Fruit fly (Drosophila melanogaster) whole organism, embryonic: ENCODE data around the gene Sam-S.
A peak's percentile ranks its signal among the peaks of the same experiment; 100 is the strongest.

Experiments used
- Aef1 ChIP-seq: fragments of 200-800 bp; sonication (Bioruptor generic); IDR thresholded peaks from 3 replicates; pipeline ENCODE4 v1.3.6; 2022; ENCODE audit warnings: missing biosample characterization, missing genetic modification characterization
- B-H2 ChIP-seq: fragments of 200-800 bp; sonication (Bioruptor generic); optimal IDR thresholded peaks from 2 replicates; lab custom pipeline; 2018; ENCODE audit warnings: missing biosample characterization, mild to moderate bottlenecking, missing genetic modification characterization
- BEAF-32 ChIP-seq: fragments of 200-800 bp; sonication (Bioruptor generic); optimal IDR thresholded peaks from 3 replicates; lab custom pipeline; 2017; ENCODE audit warnings: missing biosample characterization, missing genetic modification characterization, mild to moderate bottlenecking, moderate library complexity, missing genetic modification reagents
- Bgb ChIP-seq: fragments of 200-800 bp; sonication (Bioruptor generic); IDR thresholded peaks from 2 replicates; pipeline ENCODE4 v1.3.6; 2022; ENCODE audit warnings: missing biosample characterization, missing genetic modification characterization; ENCODE audit not compliant: partially characterized antibody
- CG10267 ChIP-seq: fragments of 200-800 bp; sonication (Bioruptor generic); optimal IDR thresholded peaks from 2 replicates; lab custom pipeline; 2018; ENCODE audit warnings: missing biosample characterization, mild to moderate bottlenecking, missing genetic modification characterization, moderate library complexity
- CG10979 ChIP-seq: fragments of 200-800 bp; sonication (Bioruptor generic); optimal IDR thresholded peaks from 2 replicates; lab custom pipeline; 2018; ENCODE audit warnings: missing biosample characterization, mild to moderate bottlenecking, missing genetic modification characterization, moderate library complexity
- CG12391 ChIP-seq: fragments of 200-800 bp; sonication (Bioruptor generic); optimal IDR thresholded peaks from 3 replicates; lab custom pipeline; 2018; ENCODE audit warnings: missing biosample characterization, mild to moderate bottlenecking, missing genetic modification characterization, moderate library complexity
- CG12659 ChIP-seq: fragments of 200-800 bp; sonication (Bioruptor generic); optimal IDR thresholded peaks from 3 replicates; lab custom pipeline; 2017; ENCODE audit warnings: mild to moderate bottlenecking, missing biosample characterization, missing genetic modification reagents, missing genetic modification characterization
- CG14710 ChIP-seq: fragments of 200-800 bp; sonication (Bioruptor generic); optimal IDR thresholded peaks from 3 replicates; lab custom pipeline; 2019; ENCODE audit warnings: missing biosample characterization, mild to moderate bottlenecking, missing genetic modification characterization, moderate library complexity
- CG17829 ChIP-seq: fragments of 200-800 bp; optimal IDR thresholded peaks from 2 replicates; lab custom pipeline; 2019; ENCODE audit warnings: missing biosample characterization, mild to moderate bottlenecking, missing genetic modification characterization, moderate library complexity
- CG18476 ChIP-seq: fragments of 200-800 bp; sonication (Bioruptor generic); optimal IDR thresholded peaks from 2 replicates; lab custom pipeline; 2016; ENCODE audit warnings: missing biosample characterization, mild to moderate bottlenecking, missing genetic modification characterization
- CG2116 ChIP-seq: fragments of 200-800 bp; sonication (Bioruptor generic); optimal IDR thresholded peaks from 3 replicates; lab custom pipeline; 2018; ENCODE audit warnings: missing biosample characterization, mild to moderate bottlenecking, missing genetic modification characterization
- CG2202 ChIP-seq: fragments of 200-800 bp; sonication (Bioruptor generic); optimal IDR thresholded peaks from 2 replicates; lab custom pipeline; 2018; ENCODE audit warnings: missing biosample characterization, mild to moderate bottlenecking, missing genetic modification characterization
- CG5180 ChIP-seq: fragments of 200-800 bp; sonication (Bioruptor generic); optimal IDR thresholded peaks from 3 replicates; lab custom pipeline; 2017; ENCODE audit warnings: missing biosample characterization, missing genetic modification characterization, mild to moderate bottlenecking, moderate library complexity, missing genetic modification reagents
- CG7372 ChIP-seq: fragments of 200-800 bp; sonication (Bioruptor generic); IDR thresholded peaks from 2 replicates; pipeline ENCODE4 v1.3.6; 2022; ENCODE audit warnings: missing biosample characterization, missing genetic modification characterization
- CG7928 ChIP-seq: fragments of 200-800 bp; sonication (Bioruptor generic); optimal IDR thresholded peaks from 2 replicates; lab custom pipeline; 2017; ENCODE audit warnings: missing biosample characterization, mild to moderate bottlenecking, missing genetic modification characterization
- CG7963 ChIP-seq: fragments of 200-800 bp; sonication (Bioruptor generic); IDR thresholded peaks from 3 replicates; pipeline ENCODE4 v1.3.6; 2022; ENCODE audit warnings: missing biosample characterization, missing genetic modification characterization; ENCODE audit not compliant: partially characterized antibody
- CG7987 ChIP-seq: fragments of 200-800 bp; sonication (Bioruptor generic); optimal IDR thresholded peaks from 2 replicates; lab custom pipeline; 2018; ENCODE audit warnings: missing biosample characterization, mild to moderate bottlenecking, missing genetic modification characterization, moderate library complexity
- CG9609 ChIP-seq: fragments of 200-800 bp; sonication (Bioruptor generic); optimal IDR thresholded peaks from 3 replicates; lab custom pipeline; 2016; ENCODE audit warnings: missing biosample characterization, missing genetic modification characterization
- CG9932 ChIP-seq: fragments of 200-800 bp; sonication (Bioruptor generic); IDR thresholded peaks from 2 replicates; pipeline ENCODE4 v1.3.6; 2022; ENCODE audit warnings: missing biosample characterization, missing genetic modification characterization
- Dbx ChIP-seq: fragments of 200-800 bp; sonication (Bioruptor generic); IDR thresholded peaks from 3 replicates; pipeline ENCODE4 v1.3.6; 2022; ENCODE audit warnings: missing biosample characterization, missing genetic modification characterization
- Doc3 ChIP-seq: fragments of 200-800 bp; sonication (Bioruptor generic); IDR thresholded peaks from 3 replicates; pipeline ENCODE4 v1.3.6; 2022; ENCODE audit warnings: missing biosample characterization, missing genetic modification characterization; ENCODE audit not compliant: partially characterized antibody
- Dp ChIP-seq: fragments of 200-800 bp; sonication (Bioruptor generic); optimal IDR thresholded peaks from 2 replicates; lab custom pipeline; 2018; ENCODE audit warnings: missing biosample characterization, mild to moderate bottlenecking, missing genetic modification characterization, moderate library complexity
- Dref ChIP-seq: fragments of 200-800 bp; sonication (Bioruptor generic); IDR thresholded peaks from 2 replicates; pipeline ENCODE4 v1.3.6; 2022; ENCODE audit warnings: missing biosample characterization, missing genetic modification characterization
- Drgx ChIP-seq: fragments of 200-800 bp; sonication (Bioruptor generic); IDR thresholded peaks from 2 replicates; pipeline ENCODE4 v1.3.6; 2022; ENCODE audit warnings: missing biosample characterization, missing genetic modification characterization
- Eip74EF ChIP-seq, 2 experiments: fragments of 200-800 bp in 1 of 2; fragments of >200 bp in 1 of 2; sonication (Bioruptor generic) in 1 of 2; optimal IDR thresholded peaks; 2 replicates each; lab custom pipeline; 2017 to 2019; ENCODE audit warnings: missing biosample characterization in 2 of 2, missing genetic modification characterization in 2 of 2, mild to moderate bottlenecking in 1 of 2, moderate library complexity in 1 of 2
- Ets97D ChIP-seq: fragments of 200-800 bp; sonication (Bioruptor generic); optimal IDR thresholded peaks from 3 replicates; lab custom pipeline; 2016; ENCODE audit warnings: missing biosample characterization, missing genetic modification characterization
- Fer1 ChIP-seq: fragments of 200-800 bp; sonication (Bioruptor generic); optimal IDR thresholded peaks from 2 replicates; lab custom pipeline; 2017; ENCODE audit warnings: missing biosample characterization, mild to moderate bottlenecking, missing genetic modification characterization
- Fer2 ChIP-seq: fragments of 200-800 bp; sonication (Bioruptor generic); optimal IDR thresholded peaks from 2 replicates; lab custom pipeline; 2018; ENCODE audit warnings: missing biosample characterization, mild to moderate bottlenecking, missing genetic modification characterization, moderate library complexity
- HLH4C ChIP-seq: fragments of 200-800 bp; sonication (Bioruptor generic); IDR thresholded peaks from 3 replicates; pipeline ENCODE4 v1.3.6; 2022; ENCODE audit warnings: missing biosample characterization, missing genetic modification characterization; ENCODE audit not compliant: partially characterized antibody
- HLHmδ ChIP-seq: fragments of 200-800 bp; sonication (Bioruptor generic); optimal IDR thresholded peaks from 2 replicates; lab custom pipeline; 2018; ENCODE audit warnings: missing biosample characterization, mild to moderate bottlenecking, missing genetic modification characterization, moderate library complexity
- Lhr ChIP-seq: fragments of 200-800 bp; sonication (Bioruptor generic); optimal IDR thresholded peaks from 3 replicates; lab custom pipeline; 2017; ENCODE audit warnings: mild to moderate bottlenecking, missing biosample characterization, missing genetic modification reagents, missing genetic modification characterization
- MBD-R2 ChIP-seq: fragments of 200-800 bp; sonication (Bioruptor generic); IDR thresholded peaks from 2 replicates; pipeline ENCODE4 v1.3.6; 2022; ENCODE audit warnings: missing biosample characterization, missing genetic modification characterization
- Myb ChIP-seq: fragments of 200-800 bp; sonication (Bioruptor generic); optimal IDR thresholded peaks from 2 replicates; lab custom pipeline; 2016; ENCODE audit warnings: missing biosample characterization, missing genetic modification characterization
- Rfx ChIP-seq: fragments of 200-800 bp; sonication (Bioruptor generic); IDR thresholded peaks from 2 replicates; pipeline ENCODE4 v1.3.6; 2022; ENCODE audit warnings: missing biosample characterization, missing genetic modification characterization
- Sry-δ ChIP-seq: fragments of 200-800 bp; sonication (Bioruptor generic); optimal IDR thresholded peaks from 2 replicates; lab custom pipeline; 2016; ENCODE audit warnings: missing biosample characterization, missing genetic modification characterization
- TFAM ChIP-seq: fragments of 200-800 bp; sonication (Bioruptor generic); optimal IDR thresholded peaks from 2 replicates; lab custom pipeline; 2017; ENCODE audit warnings: missing biosample characterization, missing genetic modification characterization, inconsistent platforms
- aop ChIP-seq: fragments of 200-800 bp; sonication (Bioruptor generic); IDR thresholded peaks from 2 replicates; pipeline ENCODE4 v1.3.6; 2022; ENCODE audit warnings: missing biosample characterization, missing genetic modification characterization
- chinmo ChIP-seq: fragments of 200-800 bp; sonication (Bioruptor generic); IDR thresholded peaks from 4 replicates; pipeline ENCODE4 v1.3.6; 2022; ENCODE audit warnings: missing biosample characterization, missing genetic modification characterization; ENCODE audit not compliant: partially characterized antibody
- dati ChIP-seq: fragments of 200-800 bp; sonication (Bioruptor generic); IDR thresholded peaks from 2 replicates; pipeline ENCODE4 v1.3.6; 2022; ENCODE audit warnings: missing biosample characterization, missing genetic modification characterization
- grau ChIP-seq: fragments of 200-800 bp; optimal IDR thresholded peaks from 3 replicates; lab custom pipeline; 2019; ENCODE audit warnings: missing biosample characterization, mild to moderate bottlenecking, missing genetic modification characterization, moderate library complexity
- grn ChIP-seq: fragments of 200-800 bp; sonication (Bioruptor generic); optimal IDR thresholded peaks from 3 replicates; lab custom pipeline; 2017; ENCODE audit warnings: missing biosample characterization, missing genetic modification characterization
- h ChIP-seq: fragments of >200 bp; optimal IDR thresholded peaks from 2 replicates; lab custom pipeline; 2017
- hb ChIP-seq: fragments of 200-800 bp; sonication (Bioruptor generic); IDR thresholded peaks from 3 replicates; pipeline ENCODE4 v1.3.6; 2022; ENCODE audit warnings: missing biosample characterization, missing genetic modification characterization; ENCODE audit not compliant: partially characterized antibody
- hbn ChIP-seq: fragments of 200-800 bp; sonication (Bioruptor generic); IDR thresholded peaks from 2 replicates; pipeline ENCODE4 v1.3.6; 2022; ENCODE audit warnings: missing biosample characterization, missing genetic modification characterization; ENCODE audit not compliant: partially characterized antibody
- ind ChIP-seq: fragments of 200-800 bp; sonication (Bioruptor generic); optimal IDR thresholded peaks from 3 replicates; lab custom pipeline; 2016; ENCODE audit warnings: missing biosample characterization, missing genetic modification characterization
- lab ChIP-seq: fragments of 200-800 bp; sonication (Bioruptor generic); optimal IDR thresholded peaks from 3 replicates; lab custom pipeline; 2017; ENCODE audit warnings: missing biosample characterization, missing genetic modification characterization, mild to moderate bottlenecking, moderate library complexity, missing genetic modification reagents
- pros ChIP-seq: fragments of 200-800 bp; sonication (Bioruptor generic); optimal IDR thresholded peaks from 3 replicates; lab custom pipeline; 2019; ENCODE audit warnings: missing biosample characterization, mild to moderate bottlenecking, missing genetic modification characterization, moderate library complexity
- wek ChIP-seq: fragments of 200-800 bp; sonication (Bioruptor generic); optimal IDR thresholded peaks from 3 replicates; lab custom pipeline; 2018; ENCODE audit warnings: missing biosample characterization, mild to moderate bottlenecking, missing genetic modification characterization, moderate library complexity

Sam-S gene

DNA sequence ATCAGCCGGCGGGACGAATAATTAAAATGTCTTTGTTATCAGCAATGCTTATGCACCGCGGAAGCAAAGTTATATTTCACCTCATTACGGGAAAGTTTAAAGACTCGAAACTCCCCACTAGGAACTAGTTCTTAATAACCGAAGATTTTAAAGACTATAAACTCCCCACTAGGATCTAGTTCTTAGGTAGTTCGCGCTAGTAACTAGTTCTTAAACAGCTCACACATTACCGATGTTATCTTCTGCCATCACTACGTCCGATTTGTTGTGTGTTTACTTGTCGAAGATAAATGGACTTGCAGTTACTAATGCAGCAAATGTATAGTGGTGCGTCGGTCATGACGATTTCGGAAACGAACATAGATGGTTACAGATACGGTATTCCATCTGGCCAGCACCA is 36.4 kb downstream of the Sam-S start, which contains the start of the genes CG31974 and CG11454 (continued):
- TF ChIP-seq ind (GFP tag; lab: Kevin White, UChicago) (no peak), TFAM (no peak), Doc3 (GFP tag; lab: Robert Waterston, UW) (peak; percentile 87), CG2116 (GFP tag; lab: Kevin White, UChicago) (peak; percentile 29), B-H2 (GFP tag; lab: Kevin White, UChicago) (peak; percentile 56), Fer2 (tag; lab: Kevin White, UChicago) (no peak), wek (peak; percentile 3), CG9932 (GFP tag; lab: Robert Waterston, UW) (peak; percentile 30; the same call in 1 of the 2 replicates), HLHmδ (GFP tag; lab: Kevin White, UChicago) (no peak), Drgx (GFP tag; lab: Robert Waterston, UW) (no peak), CG5180 (GFP tag; lab: Kevin White, UChicago) (peak; percentile 67), lab (GFP tag; lab: Kevin White, UChicago) (peak; percentile 33), aop (GFP tag; lab: Robert Waterston, UW) (0 out of 2 replicates have a peak, but pooled peaks have one; percentile 52), Lhr (GFP tag; lab: Kevin White, UChicago) (peak; percentile 37), CG14710 (tag; lab: Kevin White, UChicago) (peak; percentile 23), CG10979 (tag; lab: Kevin White, UChicago) (peak; percentile 7), CG17829 (peak; percentile 47), grau (tag; lab: Kevin White, UChicago) (peak; percentile 21), MBD-R2 (peak; percentile 76), CG12391 (peak; percentile 25), CG7928 (GFP tag; lab: Kevin White, UChicago) (no peak), Fer1 (peak; percentile 40), Myb (GFP tag; lab: Kevin White, UChicago) (peak; percentile 95), CG7987 (GFP tag; lab: Kevin White, UChicago) (peak; percentile 14), Ets97D (GFP tag; lab: Kevin White, UChicago) (peak; percentile 46), BEAF-32 (GFP tag; lab: Kevin White, UChicago) (peak; percentile 82), CG9609 (GFP tag; lab: Kevin White, UChicago) (no peak), Rfx (GFP tag; lab: Robert Waterston, UW) (peak; percentile 18; the same call in 1 of the 2 replicates), CG2202 (no peak), Dp (GFP tag; lab: Kevin White, UChicago) (peak; percentile 85), grn (peak; percentile 93), hbn (peak; percentile 92), HLH4C (GFP tag; lab: Robert Waterston, UW) (peak; percentile 60; the same call in 1 of the 3 replicates), CG12659 (GFP tag; lab: Kevin White, UChicago) (peak; percentile 28), CG7372 (GFP tag; lab: Robert Waterston, UW) (no peak), Sry-δ (GFP tag; lab: Kevin White, UChicago) (peak; percentile 90), Eip74EF (GFP tag; optimal IDR thresholded peaks at IDR 0.05; lab: Kevin White, UChicago) (peak in 1 of 2 experiments; percentile 69), CG7963 (peak; percentile 66; the same call in 2 of the 3 replicates), CG18476 (GFP tag; lab: Kevin White, UChicago) (no peak), dati (no peak), pros (GFP tag; lab: Kevin White, UChicago) (peak; percentile 61), Dref (GFP tag; lab: Robert Waterston, UW) (peak; percentile 44), h (lab: Kevin White, UChicago) (no peak), Bgb (peak; percentile 91), Dbx (GFP tag; lab: Robert Waterston, UW) (no peak), chinmo (GFP tag; lab: Robert Waterston, UW) (peak; percentile 92; the same call in 3 of the 4 replicates), CG10267 (tag; lab: Kevin White, UChicago) (peak; percentile 34), Aef1 (GFP tag; lab: Robert Waterston, UW) (no peak), hb (0 out of 3 replicates have a peak, but pooled peaks have one; percentile 64)
